Fruit fly (Drosophila melanogaster) whole organism, prepupa: ENCODE results near the gene CG43980.

Experiments
- Blimp-1 ChIP-seq: fragments of 200-800 bp; sonication (Bioruptor generic); optimal IDR thresholded peaks from 3 replicates; lab custom pipeline; 2017; ENCODE audit warnings: missing biosample characterization, missing genetic modification characterization, mild to moderate bottlenecking, moderate library complexity, missing genetic modification reagents
- CG10631 ChIP-seq: fragments of 200-800 bp; sonication (Bioruptor generic); optimal IDR thresholded peaks from 2 replicates; lab custom pipeline; 2016; ENCODE audit warnings: missing biosample characterization, missing genetic modification characterization
- CG11294 ChIP-seq: fragments of 200-800 bp; sonication (Bioruptor generic); IDR thresholded peaks from 2 replicates; pipeline ENCODE4 v1.3.6; 2022; ENCODE audit warnings: missing biosample characterization, missing genetic modification characterization
- CG11762 ChIP-seq: fragments of 200-800 bp; sonication (Bioruptor generic); optimal IDR thresholded peaks from 3 replicates; lab custom pipeline; 2016; ENCODE audit warnings: missing biosample characterization, missing genetic modification characterization; ENCODE audit not compliant: insufficient read depth
- CG11902 ChIP-seq: fragments of 200-800 bp; sonication (Bioruptor generic); optimal IDR thresholded peaks from 3 replicates; lab custom pipeline; 2016; ENCODE audit warnings: missing biosample characterization, missing genetic modification characterization
- CG1621 ChIP-seq: fragments of 200-800 bp; sonication (Bioruptor generic); optimal IDR thresholded peaks from 3 replicates; lab custom pipeline; 2018; ENCODE audit warnings: missing biosample characterization, mild to moderate bottlenecking, missing genetic modification characterization
- CG31627 ChIP-seq: fragments of 200-800 bp; sonication (Bioruptor generic); optimal IDR thresholded peaks from 3 replicates; lab custom pipeline; 2016; ENCODE audit warnings: missing biosample characterization, missing genetic modification characterization
- CG34406 ChIP-seq: fragments of 200-800 bp; sonication (Bioruptor generic); optimal IDR thresholded peaks from 3 replicates; lab custom pipeline; 2016; ENCODE audit warnings: missing biosample characterization, missing genetic modification characterization
- CG3919 ChIP-seq: fragments of 200-800 bp; sonication (Bioruptor generic); optimal IDR thresholded peaks from 3 replicates; lab custom pipeline; 2016; ENCODE audit warnings: missing biosample characterization, missing genetic modification characterization
- CG4318 ChIP-seq: fragments of 200-800 bp; sonication (Bioruptor generic); optimal IDR thresholded peaks from 3 replicates; lab custom pipeline; 2017; ENCODE audit warnings: missing biosample characterization, mild to moderate bottlenecking, missing genetic modification characterization
- CG6276 ChIP-seq: fragments of 200-800 bp; sonication (Bioruptor generic); optimal IDR thresholded peaks from 2 replicates; lab custom pipeline; 2017; ENCODE audit warnings: missing biosample characterization, mild to moderate bottlenecking, missing genetic modification characterization
- CG6792 ChIP-seq: fragments of 200-800 bp; sonication (Bioruptor generic); optimal IDR thresholded peaks from 3 replicates; lab custom pipeline; 2016; ENCODE audit warnings: missing biosample characterization, missing genetic modification characterization
- CG6854 ChIP-seq: fragments of 200-800 bp; sonication (Bioruptor generic); optimal IDR thresholded peaks from 2 replicates; lab custom pipeline; 2017; ENCODE audit warnings: missing biosample characterization, mild to moderate bottlenecking, missing genetic modification characterization
- CG7368 ChIP-seq: fragments of 200-800 bp; sonication (Bioruptor generic); optimal IDR thresholded peaks from 3 replicates; lab custom pipeline; 2016; ENCODE audit warnings: missing biosample characterization, missing genetic modification characterization
- CG8319 ChIP-seq: fragments of 200-800 bp; sonication (Bioruptor generic); optimal IDR thresholded peaks from 3 replicates; lab custom pipeline; 2016; ENCODE audit warnings: missing biosample characterization, missing genetic modification characterization
- Eip78C ChIP-seq: fragments of 200-800 bp; sonication (Bioruptor generic); peaks from one replicate; lab custom pipeline; 2016; ENCODE audit warnings: missing biosample characterization, missing genetic modification characterization
- Eip93F ChIP-seq: fragments of 200-800 bp; sonication (Bioruptor generic); optimal IDR thresholded peaks from 2 replicates; lab custom pipeline; 2016; ENCODE audit warnings: missing biosample characterization, mild to moderate bottlenecking, missing genetic modification characterization
- Ets21C ChIP-seq: fragments of 200-800 bp; sonication (Bioruptor generic); optimal IDR thresholded peaks from 3 replicates; lab custom pipeline; 2016; ENCODE audit warnings: missing biosample characterization, missing genetic modification characterization
- Ets96B ChIP-seq: fragments of 200-800 bp; optimal IDR thresholded peaks from 2 replicates; lab custom pipeline; 2019; ENCODE audit warnings: missing biosample characterization, mild to moderate bottlenecking, missing genetic modification characterization, moderate library complexity
- Gug ChIP-seq: fragments of 200-800 bp; sonication (Bioruptor generic); IDR thresholded peaks from 2 replicates; pipeline ENCODE4 v1.3.6; 2022; ENCODE audit warnings: missing biosample characterization, missing genetic modification characterization
- Hr39 ChIP-seq: fragments of 200-800 bp; sonication (Bioruptor generic); optimal IDR thresholded peaks from 2 replicates; lab custom pipeline; 2016; ENCODE audit warnings: missing biosample characterization, missing genetic modification characterization
- Met ChIP-seq: fragments of 200-800 bp; sonication (Bioruptor generic); optimal IDR thresholded peaks from 3 replicates; lab custom pipeline; 2016; ENCODE audit warnings: missing biosample characterization, missing genetic modification characterization
- OdsH ChIP-seq: fragments of 200-800 bp; sonication (Bioruptor generic); optimal IDR thresholded peaks from 3 replicates; lab custom pipeline; 2016; ENCODE audit warnings: missing biosample characterization, missing genetic modification characterization
- Smox ChIP-seq: fragments of 200-800 bp; sonication (Bioruptor generic); optimal IDR thresholded peaks from 3 replicates; lab custom pipeline; 2016; ENCODE audit warnings: missing biosample characterization, missing genetic modification characterization
- Sox102F ChIP-seq: fragments of 200-800 bp; sonication (Bioruptor generic); optimal IDR thresholded peaks from 2 replicates; lab custom pipeline; 2016; ENCODE audit warnings: missing biosample characterization, mild to moderate bottlenecking, missing genetic modification characterization
- Sox14 ChIP-seq: fragments of 200-800 bp; sonication (Bioruptor generic); optimal IDR thresholded peaks from 3 replicates; lab custom pipeline; 2016; ENCODE audit warnings: missing biosample characterization, missing genetic modification characterization
- Sox15 ChIP-seq: fragments of 200-800 bp; sonication (Bioruptor generic); optimal IDR thresholded peaks from 3 replicates; lab custom pipeline; 2016; ENCODE audit warnings: missing biosample characterization, missing genetic modification characterization
- achi ChIP-seq: fragments of 200-800 bp; sonication (Bioruptor generic); optimal IDR thresholded peaks from 3 replicates; lab custom pipeline; 2016; ENCODE audit warnings: missing biosample characterization, missing genetic modification characterization
- acj6 ChIP-seq: fragments of 200-800 bp; sonication (Bioruptor generic); optimal IDR thresholded peaks from 3 replicates; lab custom pipeline; 2016; ENCODE audit warnings: missing biosample characterization, missing genetic modification characterization
- cyc ChIP-seq: fragments of 200-800 bp; sonication (Bioruptor generic); optimal IDR thresholded peaks from 3 replicates; lab custom pipeline; 2016; ENCODE audit warnings: missing biosample characterization, missing genetic modification characterization
- dac ChIP-seq: fragments of 200-800 bp; sonication (Bioruptor generic); optimal IDR thresholded peaks from 2 replicates; lab custom pipeline; 2017; ENCODE audit warnings: missing biosample characterization, mild to moderate bottlenecking, missing genetic modification characterization
- dsx ChIP-seq: fragments of 200-800 bp; optimal IDR thresholded peaks from 3 replicates; lab custom pipeline; 2019; ENCODE audit warnings: missing biosample characterization, mild to moderate bottlenecking, missing genetic modification characterization, moderate library complexity; ENCODE audit not compliant: poor library complexity, severe bottlenecking
- esn ChIP-seq: fragments of 200-800 bp; sonication (Bioruptor generic); optimal IDR thresholded peaks from 2 replicates; lab custom pipeline; 2016; ENCODE audit warnings: missing biosample characterization, mild to moderate bottlenecking, missing genetic modification characterization, moderate library complexity
- fkh ChIP-seq: fragments of 200-800 bp; sonication (Bioruptor generic); optimal IDR thresholded peaks from 3 replicates; lab custom pipeline; 2017; ENCODE audit warnings: missing biosample characterization, mild to moderate bottlenecking, missing genetic modification characterization, moderate library complexity
- lz ChIP-seq: fragments of 200-800 bp; sonication (Bioruptor generic); optimal IDR thresholded peaks from 3 replicates; lab custom pipeline; 2016; ENCODE audit warnings: missing biosample characterization, missing genetic modification characterization
- net ChIP-seq: fragments of 200-800 bp; sonication (Bioruptor generic); optimal IDR thresholded peaks from 3 replicates; lab custom pipeline; 2016; ENCODE audit warnings: missing biosample characterization, missing genetic modification characterization
- pdm3 ChIP-seq: fragments of 200-800 bp; sonication (Bioruptor generic); optimal IDR thresholded peaks from 3 replicates; lab custom pipeline; 2016; ENCODE audit warnings: missing biosample characterization, missing genetic modification characterization
- salr ChIP-seq, 2 experiments: fragments of 200-800 bp; sonication (Bioruptor generic); optimal IDR thresholded peaks; 3 replicates each; lab custom pipeline; 2016 to 2018; ENCODE audit warnings: missing biosample characterization in 2 of 2, missing genetic modification characterization in 2 of 2, mild to moderate bottlenecking in 1 of 2
- spab ChIP-seq: fragments of 200-800 bp; sonication (Bioruptor generic); optimal IDR thresholded peaks from 2 replicates; lab custom pipeline; 2017; ENCODE audit warnings: missing biosample characterization, mild to moderate bottlenecking, missing genetic modification characterization, missing genetic modification reagents
- svp ChIP-seq: fragments of 200-800 bp; sonication (Bioruptor generic); peaks from one replicate; lab custom pipeline; 2016; ENCODE audit warnings: missing biosample characterization, missing genetic modification characterization

CG43980 gene

DNA sequence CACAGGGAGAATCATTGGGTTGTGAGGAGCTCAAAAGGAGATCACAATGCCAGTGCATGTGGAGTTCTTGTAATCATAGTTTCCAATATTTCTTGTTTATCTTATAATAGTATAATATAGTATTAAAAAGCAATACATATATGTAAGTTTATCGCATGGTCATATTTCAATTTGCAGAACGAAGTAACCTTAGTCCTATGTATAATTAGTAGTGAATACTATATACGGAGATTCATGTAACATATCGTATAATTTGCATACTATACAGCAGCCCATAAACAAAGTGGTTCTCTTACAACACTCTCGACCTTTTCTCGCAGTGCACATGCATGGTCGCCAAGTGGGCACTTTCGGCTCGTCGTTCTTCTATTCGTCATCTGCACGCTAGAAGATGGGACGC lies 42.5 kb upstream of the CG43980 start (continued):
- TF ChIP-seq Sox102F (no peak), Eip93F (GFP tag; lab: Kevin White, UChicago) (no peak), CG11762 (GFP tag; lab: Kevin White, UChicago) (no peak), esn (GFP tag; lab: Kevin White, UChicago) (no peak), CG8319 (GFP tag; lab: Kevin White, UChicago) (no peak), Sox15 (GFP tag; lab: Kevin White, UChicago) (no peak), net (GFP tag; lab: Kevin White, UChicago) (no peak), CG3919 (GFP tag; lab: Kevin White, UChicago) (peak; percentile 25), CG6854 (GFP tag; lab: Kevin White, UChicago) (no peak), lz (GFP tag; lab: Kevin White, UChicago) (no peak), CG1621 (no peak), Ets21C (GFP tag; lab: Kevin White, UChicago) (no peak), CG11902 (GFP tag; lab: Kevin White, UChicago) (no peak), CG34406 (GFP tag; lab: Kevin White, UChicago) (peak; percentile 9), CG4318 (GFP tag; lab: Kevin White, UChicago) (no peak), spab (GFP tag; lab: Kevin White, UChicago) (peak; percentile 55), Sox14 (no peak), Blimp-1 (no peak), Smox (GFP tag; lab: Kevin White, UChicago) (no peak)

- no peak for TF ChIP-seq CG11902 (GFP tag; lab: Kevin White, UChicago)
- TF ChIP-seq cyc (GFP tag; lab: Kevin White, UChicago), result peak; percentile 61
- TF ChIP-seq CG10631, result no peak
- TF ChIP-seq esn (GFP tag; lab: Kevin White, UChicago), result peak; percentile 43
- peak; percentile 23 for TF ChIP-seq Met (GFP tag; lab: Kevin White, UChicago)
- peak; percentile 6 for TF ChIP-seq Smox (GFP tag; lab: Kevin White, UChicago)
- peak; percentile 9 for TF ChIP-seq pdm3 (GFP tag; lab: Kevin White, UChicago)
- TF ChIP-seq Hr39 (GFP tag; lab: Kevin White, UChicago), result peak; percentile 69
- no peak for TF ChIP-seq achi (GFP tag; lab: Kevin White, UChicago)
- TF ChIP-seq OdsH (GFP tag; lab: Kevin White, UChicago), result no peak
- TF ChIP-seq Ets21C (GFP tag; lab: Kevin White, UChicago), result peak; percentile 37
- TF ChIP-seq CG6276 (GFP tag; lab: Kevin White, UChicago), result no peak
- no peak for TF ChIP-seq dac (GFP tag; lab: Kevin White, UChicago)
- TF ChIP-seq fkh (GFP tag; lab: Kevin White, UChicago), result no peak
- TF ChIP-seq CG31627 (GFP tag; lab: Kevin White, UChicago), result peak; percentile 63
- peak; percentile 77 for TF ChIP-seq svp (GFP tag; lab: Kevin White, UChicago)
- TF ChIP-seq CG3919 (GFP tag; lab: Kevin White, UChicago), result no peak
- TF ChIP-seq lz (GFP tag; lab: Kevin White, UChicago), result peak; percentile 36
- TF ChIP-seq, all 60 proteins: peak for 10
These were observed 40.5 kb upstream of the CG43980 start for dm6 chr3L:21604265-21604664.

dm6 chr3L:21610535-21610934 lies 34.2 kb upstream of the CG43980 start:
- TF ChIP-seq Gug (GFP tag; lab: Robert Waterston, UW) (no peak), CG6792 (no peak), salr (GFP tag; optimal IDR thresholded peaks at IDR 0.05; lab: Kevin White, UChicago) (no peak), Sox15 (GFP tag; lab: Kevin White, UChicago) (no peak), acj6 (GFP tag; lab: Kevin White, UChicago) (no peak), Ets96B (tag; lab: Kevin White, UChicago) (no peak), achi (GFP tag; lab: Kevin White, UChicago) (no peak), dsx (no peak), CG11294 (no peak), CG7368 (GFP tag; lab: Kevin White, UChicago) (no peak), Eip78C (GFP tag; lab: Kevin White, UChicago) (no peak)
